Worm (Caenorhabditis elegans) whole organism, late embryonic: ENCODE data around the gene cdl-1.

Experiments
- ama-1 ChIP-seq: fragments of 150-350 bp; optimal IDR thresholded peaks from 2 replicates; lab custom pipeline; 2014
- ceh-2 ChIP-seq: sonication (generic microtip); optimal IDR thresholded peaks from 2 replicates; lab custom pipeline; 2016; ENCODE audit warnings: missing genotype, missing genetic modification characterization, missing compliant biosample characterization
- hlh-30 ChIP-seq: sonication (generic microtip); optimal IDR thresholded peaks from 2 replicates; lab custom pipeline; 2017; ENCODE audit warnings: antibody characterized with exemption, missing genetic modification characterization, missing compliant biosample characterization; ENCODE audit not compliant: insufficient read depth
- syd-9 ChIP-seq: sonication (generic microtip); optimal IDR thresholded peaks from 2 replicates; lab custom pipeline; 2016; ENCODE audit warnings: mild to moderate bottlenecking, missing genetic modification characterization, moderate library complexity, missing compliant biosample characterization
- ztf-16 ChIP-seq: sonication (generic microtip); optimal IDR thresholded peaks from 2 replicates; lab custom pipeline; 2017; ENCODE audit warnings: missing genetic modification characterization, missing compliant biosample characterization

ce11 chrII:10820679-10821078 lies 35.4 kb downstream of the cdl-1 start, which contains the start of gene ech-4:
- TF ChIP-seq ama-1 (lab: Kevin White, UChicago), result no peak
- TF ChIP-seq ceh-2 (tag; lab: Kevin White, UChicago), result no peak
- no peak for TF ChIP-seq syd-9 (tag; lab: Kevin White, UChicago)
- no peak for TF ChIP-seq hlh-30 (tag; lab: Kevin White, UChicago)
- TF ChIP-seq ztf-16 (tag; lab: Kevin White, UChicago), result no peak
